Fruit fly (Drosophila melanogaster) whole organism, pupa: ENCODE measurements around the gene Ptp61F.

Source experiments
- CG10348 ChIP-seq: fragments of 200-800 bp; sonication (Bioruptor generic); IDR thresholded peaks from 2 replicates; pipeline ENCODE4 v1.3.6; 2022; ENCODE audit warnings: missing biosample characterization, missing genetic modification characterization
- CG12605 ChIP-seq: fragments of 200-800 bp; sonication (Bioruptor generic); IDR thresholded peaks from 2 replicates; pipeline ENCODE4 v1.3.6; 2022; ENCODE audit warnings: missing biosample characterization, missing genetic modification characterization
- CG13204 ChIP-seq: fragments of 200-800 bp; sonication (Bioruptor generic); optimal IDR thresholded peaks from 2 replicates; lab custom pipeline; 2018; ENCODE audit warnings: missing biosample characterization, mild to moderate bottlenecking, missing genetic modification characterization, moderate library complexity
- CG14655 ChIP-seq: fragments of 200-800 bp; sonication (Bioruptor generic); optimal IDR thresholded peaks from 3 replicates; lab custom pipeline; 2017; ENCODE audit warnings: mild to moderate bottlenecking, missing biosample characterization, missing genetic modification reagents, missing genetic modification characterization
- CG15710 ChIP-seq: fragments of 200-800 bp; sonication (Bioruptor generic); optimal IDR thresholded peaks from 2 replicates; lab custom pipeline; 2018; ENCODE audit warnings: missing biosample characterization, mild to moderate bottlenecking, missing genetic modification characterization, moderate library complexity
- CG17806 ChIP-seq: fragments of 200-800 bp; sonication (Bioruptor generic); optimal IDR thresholded peaks from 2 replicates; lab custom pipeline; 2018; ENCODE audit warnings: missing biosample characterization, mild to moderate bottlenecking, missing genetic modification characterization, moderate library complexity
- CG32121 ChIP-seq: fragments of 200-800 bp; sonication (Bioruptor generic); IDR thresholded peaks from 2 replicates; pipeline ENCODE4 v1.3.6; 2022; ENCODE audit warnings: missing biosample characterization, missing genetic modification characterization
- CG34367 ChIP-seq: fragments of 200-800 bp; sonication (Bioruptor generic); optimal IDR thresholded peaks from 2 replicates; lab custom pipeline; 2018; ENCODE audit warnings: missing biosample characterization, mild to moderate bottlenecking, missing genetic modification characterization
- CG4496 ChIP-seq: fragments of 200-800 bp; sonication (Bioruptor generic); IDR thresholded peaks from 3 replicates; pipeline ENCODE4 v1.3.6; 2022; ENCODE audit warnings: missing biosample characterization, missing genetic modification characterization
- CG8159 ChIP-seq: fragments of 200-800 bp; sonication (Bioruptor generic); optimal IDR thresholded peaks from 3 replicates; lab custom pipeline; 2018; ENCODE audit warnings: missing biosample characterization, mild to moderate bottlenecking, missing genetic modification characterization, moderate library complexity
- CG8301 ChIP-seq: fragments of 200-800 bp; sonication (Bioruptor generic); optimal IDR thresholded peaks from 2 replicates; lab custom pipeline; 2018; ENCODE audit warnings: missing biosample characterization, mild to moderate bottlenecking, missing genetic modification characterization
- CG9948 ChIP-seq: fragments of 200-800 bp; sonication (Bioruptor generic); optimal IDR thresholded peaks from 2 replicates; lab custom pipeline; 2018; ENCODE audit warnings: missing biosample characterization, mild to moderate bottlenecking, missing genetic modification characterization, moderate library complexity
- D1 ChIP-seq: fragments of 200-800 bp; sonication (Bioruptor generic); optimal IDR thresholded peaks from 2 replicates; lab custom pipeline; 2018; ENCODE audit warnings: missing biosample characterization, mild to moderate bottlenecking, missing genetic modification characterization, moderate library complexity
- EcR ChIP-seq: fragments of 200-800 bp; sonication (Bioruptor generic); optimal IDR thresholded peaks from 3 replicates; lab custom pipeline; 2019; ENCODE audit warnings: missing biosample characterization, missing genetic modification characterization, mild to moderate bottlenecking, moderate library complexity, missing genetic modification reagents
- Ets98B ChIP-seq: fragments of 200-800 bp; sonication (Bioruptor generic); IDR thresholded peaks from 2 replicates; pipeline ENCODE4 v1.3.6; 2022; ENCODE audit warnings: missing biosample characterization, missing genetic modification characterization
- Pif1A ChIP-seq: fragments of 200-800 bp; sonication (Bioruptor generic); optimal IDR thresholded peaks from 3 replicates; lab custom pipeline; 2016; ENCODE audit warnings: missing biosample characterization, missing genetic modification characterization
- Pif1B ChIP-seq: fragments of 200-800 bp; sonication (Bioruptor generic); optimal IDR thresholded peaks from 3 replicates; lab custom pipeline; 2016; ENCODE audit warnings: missing biosample characterization, missing genetic modification characterization
- Snoo ChIP-seq: fragments of 200-800 bp; sonication (Bioruptor generic); optimal IDR thresholded peaks from 3 replicates; lab custom pipeline; 2017; ENCODE audit warnings: missing biosample characterization, mild to moderate bottlenecking, missing genetic modification characterization, inconsistent platforms
- fd96Ca ChIP-seq: fragments of 200-800 bp; sonication (Bioruptor generic); IDR thresholded peaks from 3 replicates; pipeline ENCODE4 v1.3.6; 2022; ENCODE audit warnings: missing biosample characterization, missing genetic modification characterization
- gl ChIP-seq: fragments of 200-800 bp; sonication (Bioruptor generic); optimal IDR thresholded peaks from 2 replicates; lab custom pipeline; 2018; ENCODE audit warnings: missing biosample characterization, mild to moderate bottlenecking, missing genetic modification characterization
- rn ChIP-seq: fragments of 200-800 bp; sonication (Bioruptor generic); IDR thresholded peaks from 2 replicates; pipeline ENCODE4 v1.3.6; 2022; ENCODE audit warnings: missing biosample characterization, missing genetic modification characterization

The Ptp61F gene

dm6 chr3L:1437772-1438171 lies 37.3 kb downstream of the Ptp61F start, which contains the start of gene SA2:
SA2 (minus strand) TSS chr3L:1437872.
- TF ChIP-seq CG17806 = no peak
- no peak for TF ChIP-seq CG34367 (tag; lab: Kevin White, UChicago)
- TF ChIP-seq Ets98B (GFP tag; lab: Robert Waterston, UW) = no peak
- no peak for TF ChIP-seq CG15710 (tag; lab: Kevin White, UChicago)
- no peak for TF ChIP-seq gl (tag; lab: Kevin White, UChicago)
- no peak for TF ChIP-seq CG12605
- TF ChIP-seq CG10348 (GFP tag; lab: Robert Waterston, UW) = no peak
- TF ChIP-seq D1 (tag; lab: Kevin White, UChicago) = no peak
- TF ChIP-seq fd96Ca = no peak
- TF ChIP-seq Snoo (tag; lab: Kevin White, UChicago) = no peak
- no peak for TF ChIP-seq CG9948
- TF ChIP-seq CG32121 = no peak
- no peak for TF ChIP-seq Pif1B
- TF ChIP-seq EcR (GFP tag; lab: Kevin White, UChicago) = no peak

dm6 chr3L:1431489-1432053 lies 43.5 kb downstream of the Ptp61F start:
- no peak for TF ChIP-seq CG8159 (tag; lab: Kevin White, UChicago)
- no peak for TF ChIP-seq gl (tag; lab: Kevin White, UChicago)
- TF ChIP-seq CG4496 (GFP tag; lab: Robert Waterston, UW) = no peak

- TF ChIP-seq CG32121 = no peak
- no peak for TF ChIP-seq rn (GFP tag; lab: Robert Waterston, UW)
- TF ChIP-seq EcR (GFP tag; lab: Kevin White, UChicago) = no peak
- no peak for TF ChIP-seq D1 (tag; lab: Kevin White, UChicago)
- TF ChIP-seq CG8301 (tag; lab: Kevin White, UChicago) = no peak
- TF ChIP-seq Ets98B (GFP tag; lab: Robert Waterston, UW) = no peak
Observed at dm6 chr3L:1424488-1424887, 50.6 kb downstream of the Ptp61F start.

dm6 chr3L:1423371-1423770 lies 51.7 kb downstream of the Ptp61F start, which contains the start of gene CG9173:
CG9173 (minus strand) TSS chr3L:1423471.
- no peak for TF ChIP-seq gl (tag; lab: Kevin White, UChicago)
- TF ChIP-seq CG8301 (tag; lab: Kevin White, UChicago) = no peak
- no peak for TF ChIP-seq CG14655
- no peak for TF ChIP-seq CG10348 (GFP tag; lab: Robert Waterston, UW)
- no peak for TF ChIP-seq CG4496 (GFP tag; lab: Robert Waterston, UW)
- TF ChIP-seq fd96Ca = no peak
- no peak for TF ChIP-seq CG17806
- no peak for TF ChIP-seq D1 (tag; lab: Kevin White, UChicago)
- no peak for TF ChIP-seq CG15710 (tag; lab: Kevin White, UChicago)
- no peak for TF ChIP-seq CG32121
- no peak for TF ChIP-seq CG12605

DNA sequence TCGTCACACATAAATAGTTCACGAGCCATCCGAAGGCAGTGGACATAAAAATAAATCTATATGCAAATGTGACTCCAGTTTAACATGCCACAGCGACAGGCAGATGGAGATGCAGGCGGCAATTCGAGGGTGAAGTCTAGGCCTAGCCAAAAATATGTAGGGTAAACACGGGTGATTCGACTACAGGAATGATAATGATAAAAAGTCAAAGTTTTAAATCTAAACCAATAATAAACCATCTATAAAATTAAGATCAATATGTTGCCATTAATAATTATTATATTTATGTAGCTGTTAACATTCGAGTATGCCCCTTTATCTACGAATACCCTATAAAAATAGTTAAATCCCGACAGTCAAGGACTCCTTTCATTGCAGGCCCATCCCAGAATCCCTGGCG lies 54.1 kb downstream of the Ptp61F start:
- TF ChIP-seq CG9948 (peak; percentile 66), CG17806 (peak; percentile 15), gl (tag; lab: Kevin White, UChicago) (no peak), Pif1B (no peak), CG34367 (tag; lab: Kevin White, UChicago) (no peak), Snoo (tag; lab: Kevin White, UChicago) (no peak), rn (GFP tag; lab: Robert Waterston, UW) (no peak), CG14655 (peak; percentile 16), CG4496 (GFP tag; lab: Robert Waterston, UW) (no peak), Ets98B (GFP tag; lab: Robert Waterston, UW) (no peak), EcR (GFP tag; lab: Kevin White, UChicago) (no peak), CG15710 (tag; lab: Kevin White, UChicago) (peak; percentile 5), CG10348 (GFP tag; lab: Robert Waterston, UW) (no peak), fd96Ca (no peak), Pif1A (GFP tag; lab: Kevin White, UChicago) (no peak), CG8301 (tag; lab: Kevin White, UChicago) (no peak), CG8159 (tag; lab: Kevin White, UChicago) (peak; percentile 46)

DNA sequence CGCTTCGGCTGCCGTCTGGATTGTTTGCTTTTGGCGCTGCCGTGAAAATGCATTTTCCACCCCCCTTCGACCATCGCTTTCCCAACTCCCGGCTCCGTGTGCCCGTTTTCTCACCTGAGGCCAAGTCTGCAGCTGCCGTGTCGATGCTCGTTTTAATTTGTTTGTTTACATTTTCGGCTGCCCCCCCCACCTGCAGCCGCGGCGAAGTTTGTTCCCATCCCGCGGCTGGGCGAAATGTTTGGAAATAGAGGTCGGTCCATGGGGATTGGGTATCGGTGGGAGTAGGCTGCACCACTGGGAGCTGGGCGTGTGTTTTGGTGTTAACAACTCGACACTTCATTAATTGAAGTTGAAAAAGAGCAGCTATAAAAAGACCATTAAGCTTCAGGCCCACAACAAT lies 55.1 kb downstream of the Ptp61F start:
- TF ChIP-seq CG10348 (GFP tag; lab: Robert Waterston, UW) (no peak), CG17806 (no peak), CG12605 (no peak)

DNA sequence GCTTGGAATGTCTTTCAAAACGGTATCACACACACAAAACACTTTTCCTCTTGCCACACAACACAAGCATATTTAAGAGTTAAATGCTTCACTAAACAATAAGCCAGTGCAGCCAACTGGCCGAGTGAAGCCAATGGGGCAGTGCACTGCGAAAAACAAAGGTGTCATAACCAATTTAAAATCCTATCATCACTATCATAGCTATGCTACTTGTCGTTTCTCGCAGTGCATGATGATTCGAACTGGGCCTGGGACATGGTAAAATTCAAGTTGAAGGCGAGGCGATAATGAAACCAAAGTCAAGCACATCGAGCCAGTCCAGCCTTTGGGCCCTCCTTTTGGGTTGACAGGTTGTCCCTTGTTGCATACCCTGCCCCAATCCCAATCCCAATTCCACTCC lies 56.2 kb downstream of the Ptp61F start:
- TF ChIP-seq CG32121 (no peak), CG13204 (GFP tag; lab: Kevin White, UChicago) (no peak), Pif1A (GFP tag; lab: Kevin White, UChicago) (peak; percentile 39), CG8159 (tag; lab: Kevin White, UChicago) (peak; percentile 43), Snoo (tag; lab: Kevin White, UChicago) (no peak), gl (tag; lab: Kevin White, UChicago) (peak; percentile 3), CG17806 (peak; percentile 24), CG9948 (peak; percentile 39), Pif1B (peak; percentile 24), CG12605 (no peak), CG15710 (tag; lab: Kevin White, UChicago) (peak; percentile 37), CG14655 (peak; percentile 3), CG34367 (tag; lab: Kevin White, UChicago) (no peak), EcR (GFP tag; lab: Kevin White, UChicago) (no peak)
